Worm (Caenorhabditis elegans) whole organism, midembryonic: Measurements from ENCODE around the gene F26A1.3.
"Not testable (repeated sequence)": the region's sequence is repeated elsewhere in the genome, so short reads cannot be mapped to it uniquely, and the experiment has no call there.

Source experiments
- T22C8.4 ChIP-seq: fragments of 200-800 bp; sonication (Bioruptor generic); IDR thresholded peaks from 2 replicates; pipeline ENCODE4 v1.3.6; 2022; ENCODE audit warnings: missing genetic modification characterization, missing compliant biosample characterization
- cog-1 ChIP-seq: sonication (generic microtip); optimal IDR thresholded peaks from 2 replicates; lab custom pipeline; 2016; ENCODE audit warnings: missing genetic modification characterization, missing compliant biosample characterization
- flt-1 ChIP-seq: fragments of 200-800 bp; sonication (Bioruptor generic); IDR thresholded peaks from 2 replicates; pipeline ENCODE4 v1.3.6; 2022; ENCODE audit warnings: missing genetic modification characterization, missing compliant biosample characterization
- klf-2 ChIP-seq: fragments of 200-800 bp; sonication (Bioruptor generic); conservative IDR thresholded peaks from 2 replicates; pipeline ENCODE4 v1.3.6; 2022; ENCODE audit warnings: missing genetic modification reagents, missing genetic modification characterization, missing compliant biosample characterization
- med-1 ChIP-seq: sonication (generic microtip); optimal IDR thresholded peaks from 2 replicates; lab custom pipeline; 2017; ENCODE audit warnings: missing genetic modification characterization, mild to moderate bottlenecking, missing compliant biosample characterization, antibody characterized with exemption, missing genetic modification reagents; ENCODE audit not compliant: insufficient read depth
- ref-1 ChIP-seq: fragments of 200-800 bp; sonication (Bioruptor generic); conservative IDR thresholded peaks from 2 replicates; pipeline ENCODE4 v1.3.6; 2022; ENCODE audit warnings: missing genetic modification reagents, missing genetic modification characterization, missing compliant biosample characterization
- tab-1 ChIP-seq: fragments of 200-800 bp; sonication (Bioruptor generic); IDR thresholded peaks from 2 replicates; pipeline ENCODE4 v1.3.6; 2022; ENCODE audit warnings: missing genetic modification characterization, missing compliant biosample characterization
- ztf-23 ChIP-seq: fragments of 200-800 bp; sonication (Bioruptor generic); IDR thresholded peaks from 2 replicates; pipeline ENCODE4 v1.3.6; 2022; ENCODE audit warnings: missing genetic modification reagents, missing genetic modification characterization, missing compliant biosample characterization
- ztf-29 ChIP-seq: fragments of 200-800 bp; sonication (Bioruptor generic); IDR thresholded peaks from 2 replicates; pipeline ENCODE4 v1.3.6; 2022; ENCODE audit warnings: missing genetic modification reagents, missing genetic modification characterization, missing compliant biosample characterization

DNA sequence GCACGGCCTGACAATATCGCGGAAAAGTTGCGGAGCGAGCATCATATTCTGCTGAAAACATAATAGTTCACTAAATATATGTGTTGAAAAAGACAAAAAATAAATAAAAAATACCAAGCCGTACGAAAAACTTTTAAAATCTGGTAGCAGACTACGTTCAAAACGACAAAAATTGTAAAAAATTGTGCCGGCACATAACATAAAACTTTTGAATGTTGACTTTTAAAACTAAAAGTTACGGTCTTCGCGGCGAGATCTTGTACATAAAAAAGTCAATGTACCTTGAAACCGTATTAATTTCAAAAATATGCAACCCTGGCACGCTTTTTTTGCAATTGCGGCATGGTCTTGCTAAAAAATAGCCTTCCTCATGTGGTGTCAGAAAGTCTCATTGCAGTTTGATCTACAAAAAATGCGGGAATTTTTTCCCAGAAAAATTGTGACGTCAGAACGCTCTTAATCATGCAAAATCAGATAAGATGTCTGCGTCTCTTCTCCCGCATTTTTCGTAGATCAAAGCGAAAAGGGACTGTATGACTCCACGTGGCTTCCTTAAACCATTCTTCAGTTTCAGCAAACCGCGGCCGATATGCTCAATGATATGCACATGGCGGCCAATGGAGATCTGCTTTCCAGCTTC is 44.6 kb upstream of the F26A1.3 start, which contains the start of the genes gex-5 and C38D4.10:
- TF ChIP-seq ztf-23 (GFP tag; lab: Robert Waterston, UW); ref-1 (GFP tag; lab: Robert Waterston, UW); klf-2; flt-1; tab-1 (GFP tag; lab: Robert Waterston, UW); cog-1 (tag; lab: Kevin White, UChicago); med-1 (GFP tag; lab: Kevin White, UChicago); ztf-29 (GFP tag; lab: Robert Waterston, UW); T22C8.4: not testable (repeated sequence)
